Worm (Caenorhabditis elegans) whole organism, L4/young adult: ENCODE data around the gene mel-32.

Source experiments
- W03F9.2 ChIP-seq: fragments of 150-350 bp; optimal IDR thresholded peaks from 2 replicates; lab custom pipeline; 2014; ENCODE audit warnings: missing biosample characterization, missing genetic modification characterization
- dao-5 ChIP-seq: sonication (generic microtip); optimal IDR thresholded peaks from 2 replicates; lab custom pipeline; 2016; ENCODE audit warnings: missing genotype, missing genetic modification characterization, moderate library complexity, missing compliant biosample characterization

ce11 chrIII:6489493-6489892 is 46.7 kb upstream of the mel-32 start, which contains the start of gene rpt-3:
- TF ChIP-seq dao-5 (tag; lab: Kevin White, UChicago) (no peak), W03F9.2 (no peak)
